Fruit fly (Drosophila melanogaster): Measurements from ENCODE around the gene Fuca.

The Fuca gene

dm6 chr3L:11487327-11487973, 35.1 kb downstream of the Fuca start, which contains the start of gene chrb (continued):
- TF ChIP-seq Abd-B (GFP tag; optimal IDR thresholded peaks at IDR 0.05) (no peak), Rx (GFP tag; IDR thresholded peaks at IDR 0.05) (no peak), Xbp1 (GFP tag; optimal IDR thresholded peaks at IDR 0.05) (peak; percentile 15), CG6813 (GFP tag; optimal IDR thresholded peaks at IDR 0.05) (peak; percentile 64), pum (GFP tag; optimal IDR thresholded peaks at IDR 0.05) (peak; percentile 4), trh (GFP tag; optimal IDR thresholded peaks at IDR 0.05) (no peak), CG17359 (tag; optimal IDR thresholded peaks at IDR 0.05) (peak; percentile 58), CG30020 (tag; optimal IDR thresholded peaks at IDR 0.05) (no peak), usp (GFP tag; optimal IDR thresholded peaks at IDR 0.05) (no peak), lilli (GFP tag; optimal IDR thresholded peaks at IDR 0.05) (peak; percentile 69), Hr51 (GFP tag; optimal IDR thresholded peaks at IDR 0.05) (peak; percentile 31 to 62), slou (GFP tag; optimal IDR thresholded peaks at IDR 0.05) (no peak), run (tag; optimal IDR thresholded peaks at IDR 0.05) (peak; percentile 41), MESR4 (GFP tag; optimal IDR thresholded peaks at IDR 0.05) (peak; percentile 2), CG7928 (GFP tag; optimal IDR thresholded peaks at IDR 0.05) (no peak), pros (GFP tag; optimal IDR thresholded peaks at IDR 0.05) (peak; percentile 84), Chrac-16 (GFP tag; optimal IDR thresholded peaks at IDR 0.05) (no peak), so (GFP tag; IDR thresholded peaks at IDR 0.05) (peak; percentile 81; the same call in 2 of the 3 replicates), Sry-δ (GFP tag; optimal IDR thresholded peaks at IDR 0.05) (peak; percentile 20), unpg (GFP tag; optimal IDR thresholded peaks at IDR 0.05) (peak; percentile 31), Med (GFP tag) (peak; percentile 95), CG10565 (GFP tag; optimal IDR thresholded peaks at IDR 0.05) (no peak), cato (GFP tag; optimal IDR thresholded peaks at IDR 0.05; ENCODE audit: borderline replicate concordance) (no peak), CG9797 (GFP tag; optimal IDR thresholded peaks at IDR 0.05) (peak; percentile 16), CG14014 (GFP tag; IDR thresholded peaks at IDR 0.05) (no peak), Eip74EF (GFP tag; optimal IDR thresholded peaks at IDR 0.05) (peak in 1 of 2 experiments; percentile 52), Asciz (GFP tag; optimal IDR thresholded peaks at IDR 0.05) (peak; percentile 26), yki (optimal IDR thresholded peaks at IDR 0.05) (peak; percentile 9), ATbp (GFP tag; optimal IDR thresholded peaks at IDR 0.05) (peak; percentile 56), danr (GFP tag; IDR thresholded peaks at IDR 0.05) (no peak), Lpt (GFP tag; optimal IDR thresholded peaks at IDR 0.05) (no peak), slp2 (GFP tag; optimal IDR thresholded peaks at IDR 0.05) (peak; percentile 40), ase (GFP tag; IDR thresholded peaks at IDR 0.05) (no peak), z (GFP tag; IDR thresholded peaks at IDR 0.05) (peak; percentile 97), CG7786 (GFP tag; optimal IDR thresholded peaks at IDR 0.05) (peak; percentile 27), crol (GFP tag; IDR thresholded peaks at IDR 0.05) (peak; percentile 51; the same call in 1 of the 2 replicates), CG5180 (GFP tag; optimal IDR thresholded peaks at IDR 0.05) (peak; percentile 63), CG11504 (tag; optimal IDR thresholded peaks at IDR 0.05) (peak; percentile 60), chn (GFP tag; optimal IDR thresholded peaks at IDR 0.05) (peak; percentile 40), CG11398 (GFP tag; optimal IDR thresholded peaks at IDR 0.05) (peak; percentile 43), CG32532 (GFP tag; IDR thresholded peaks at IDR 0.05) (peak; percentile 59; the same call in 1 of the 2 replicates), CG4820 (GFP tag; optimal IDR thresholded peaks at IDR 0.05) (no peak), CG14860 (GFP tag; IDR thresholded peaks at IDR 0.05; ENCODE audit: partially characterized antibody) (no peak), CG17385 (GFP tag; optimal IDR thresholded peaks at IDR 0.05) (peak; percentile 98), onecut (GFP tag; IDR thresholded peaks at IDR 0.05) (peak; percentile 41; the same call in 1 of the 2 replicates), CG4404 (GFP tag; IDR thresholded peaks at IDR 0.05) (no peak), eyg (GFP tag; optimal IDR thresholded peaks at IDR 0.05) (no peak), CG33557 (GFP tag; optimal IDR thresholded peaks at IDR 0.05) (peak; percentile 54), corto (GFP tag; optimal IDR thresholded peaks at IDR 0.05) (no peak)
